Fruit fly (Drosophila melanogaster) whole organism: Measurements from ENCODE around the gene CG32568.

ENCODE experiments used
- CG8478 ChIP-seq: fragments of >200 bp; optimal IDR thresholded peaks from 2 replicates; lab custom pipeline; 2018; ENCODE audit warnings: inconsistent platforms
- Dll ChIP-seq: fragments of >200 bp; optimal IDR thresholded peaks from 2 replicates; lab custom pipeline; 2017
- EcR ChIP-seq, 2 experiments: fragments of >200 bp; optimal IDR thresholded peaks; 2 replicates each; lab custom pipeline; 2017; ENCODE audit warnings: missing biosample characterization in 2 of 2, missing genetic modification characterization in 2 of 2, missing genetic modification reagents in 2 of 2
- pan ChIP-seq: fragments of >200 bp; optimal IDR thresholded peaks from 2 replicates; lab custom pipeline; 2017
- psq ChIP-seq: fragments of >200 bp; optimal IDR thresholded peaks from 2 replicates; lab custom pipeline; 2017
- usp ChIP-seq: fragments of >200 bp; optimal IDR thresholded peaks from 2 replicates; lab custom pipeline; 2017; ENCODE audit warnings: missing biosample characterization, missing genetic modification characterization, mixed read lengths

CG32568 gene

DNA sequence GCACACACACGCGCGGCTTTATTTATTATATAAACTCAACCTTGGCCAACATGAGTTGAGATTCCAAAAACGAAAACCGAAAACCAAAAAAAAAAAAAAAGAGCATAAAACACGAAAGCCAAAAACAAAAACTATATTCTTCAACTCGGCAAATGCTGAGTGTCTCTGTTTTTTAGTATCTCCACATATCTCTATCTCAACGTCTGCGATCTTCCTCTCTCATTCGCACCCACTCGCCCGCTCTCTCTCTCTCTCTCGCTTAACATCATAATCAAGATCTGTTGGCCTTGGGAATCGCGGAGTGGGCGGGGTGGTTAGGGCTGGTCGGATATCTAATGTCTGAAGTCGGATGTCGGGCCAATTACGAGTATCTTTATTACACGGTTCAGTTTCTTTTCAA, 39.5 kb downstream of the CG32568 start:
- TF ChIP-seq EcR (GFP tag; optimal IDR thresholded peaks at IDR 0.05; lab: Kevin White, UChicago), result no peak
- no peak for TF ChIP-seq Dll (lab: Kevin White, UChicago)
- TF ChIP-seq usp (GFP tag; lab: Kevin White, UChicago), result no peak
- TF ChIP-seq CG8478, result no peak
- no peak for TF ChIP-seq psq (lab: Kevin White, UChicago)
- TF ChIP-seq pan, result no peak

DNA sequence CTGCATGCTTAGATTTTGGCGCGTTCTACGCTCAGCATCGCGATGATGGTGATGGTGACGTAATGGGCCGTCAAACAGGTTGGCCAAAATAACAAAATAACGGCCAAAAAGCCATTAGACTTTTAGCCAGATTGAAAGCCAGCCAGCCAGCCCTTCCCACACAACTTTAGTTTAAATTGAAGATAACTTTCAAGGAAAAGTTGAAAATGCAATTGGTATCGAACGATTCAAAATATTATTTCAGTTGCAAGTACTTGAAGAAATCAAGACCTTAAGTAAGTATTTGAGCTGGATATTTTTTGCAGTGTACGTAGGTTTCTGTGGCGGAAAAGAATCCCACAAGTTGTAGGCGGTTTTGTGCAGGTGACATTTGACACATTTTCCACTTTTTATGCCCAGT, 40.3 kb downstream of the CG32568 start:
- TF ChIP-seq psq (lab: Kevin White, UChicago), result no peak
- TF ChIP-seq Dll (lab: Kevin White, UChicago), result no peak
- no peak for TF ChIP-seq EcR (GFP tag; optimal IDR thresholded peaks at IDR 0.05; lab: Kevin White, UChicago)
- TF ChIP-seq CG8478, result no peak
- no peak for TF ChIP-seq pan
- TF ChIP-seq usp (GFP tag; lab: Kevin White, UChicago), result no peak

DNA sequence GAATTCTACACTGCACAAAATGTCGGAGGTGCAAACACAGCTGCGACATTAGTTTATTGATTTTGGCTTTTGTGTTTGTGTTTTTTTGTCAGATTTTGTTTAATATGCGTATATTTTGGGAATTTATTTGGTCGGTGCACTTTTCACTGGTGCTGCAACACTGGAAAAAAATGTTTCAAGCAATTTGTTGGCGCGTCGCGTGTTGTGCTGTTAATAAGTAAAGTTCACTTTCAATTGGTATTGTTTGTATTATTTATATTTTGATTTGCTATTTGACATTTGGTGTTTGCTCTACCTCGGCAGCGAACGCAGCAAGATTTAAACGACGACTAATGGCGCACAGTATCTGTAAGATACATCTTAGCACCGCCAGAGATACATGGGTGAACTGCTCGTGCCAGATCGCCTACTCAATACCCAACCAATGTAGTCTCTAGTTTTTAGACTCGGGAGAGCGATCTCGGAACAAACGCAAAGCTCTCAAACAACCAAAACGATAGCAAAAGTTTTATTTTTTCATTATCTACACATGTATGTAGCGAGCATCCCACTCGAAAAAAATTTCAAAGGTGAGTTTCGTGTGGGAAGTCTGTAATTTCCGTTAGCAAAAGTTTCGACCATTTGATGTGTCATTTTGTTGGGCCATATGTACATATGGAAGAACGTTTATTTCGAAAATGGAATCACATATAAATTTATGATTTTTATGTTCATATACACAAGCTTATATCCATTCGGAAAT, 41.6 kb downstream of the CG32568 start:
- TF ChIP-seq psq (lab: Kevin White, UChicago), result no peak
- TF ChIP-seq Dll (lab: Kevin White, UChicago), result no peak
- TF ChIP-seq CG8478, result no peak
- no peak for TF ChIP-seq usp (GFP tag; lab: Kevin White, UChicago)
- no peak for TF ChIP-seq EcR (GFP tag; optimal IDR thresholded peaks at IDR 0.05; lab: Kevin White, UChicago)
- TF ChIP-seq pan, result no peak

DNA sequence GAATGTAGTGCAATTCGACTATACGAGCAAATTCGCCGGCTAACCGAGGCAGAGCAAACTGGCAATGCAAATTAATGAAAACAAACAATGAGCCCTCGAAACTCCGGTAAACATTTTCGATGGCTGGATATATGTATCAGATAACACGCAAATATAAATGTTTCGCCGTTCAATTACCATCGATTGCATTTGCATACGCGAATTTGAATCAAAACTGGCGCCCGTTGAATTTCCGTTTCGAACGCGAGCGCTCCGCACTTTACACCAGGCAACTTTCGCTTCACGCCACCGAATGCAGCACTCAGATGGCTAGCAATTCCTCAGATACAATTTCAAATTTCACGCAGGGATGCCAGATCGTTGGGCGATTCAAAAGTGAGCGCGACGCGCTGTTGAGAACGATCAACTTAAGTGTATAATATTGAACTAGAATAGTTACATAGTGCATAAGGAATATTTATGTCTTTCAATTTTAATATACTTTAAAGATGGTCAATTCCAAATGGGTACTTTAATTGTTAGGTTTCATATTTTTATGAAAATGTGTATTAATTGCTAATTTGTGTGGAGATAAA, 42.5 kb downstream of the CG32568 start, which contains the start of gene if:
Gene if (minus strand): TSS at position 294 of the 575 bp plus-strand sequence.
- TF ChIP-seq CG8478, result no peak
- no peak for TF ChIP-seq EcR (GFP tag; optimal IDR thresholded peaks at IDR 0.05; lab: Kevin White, UChicago)

DNA sequence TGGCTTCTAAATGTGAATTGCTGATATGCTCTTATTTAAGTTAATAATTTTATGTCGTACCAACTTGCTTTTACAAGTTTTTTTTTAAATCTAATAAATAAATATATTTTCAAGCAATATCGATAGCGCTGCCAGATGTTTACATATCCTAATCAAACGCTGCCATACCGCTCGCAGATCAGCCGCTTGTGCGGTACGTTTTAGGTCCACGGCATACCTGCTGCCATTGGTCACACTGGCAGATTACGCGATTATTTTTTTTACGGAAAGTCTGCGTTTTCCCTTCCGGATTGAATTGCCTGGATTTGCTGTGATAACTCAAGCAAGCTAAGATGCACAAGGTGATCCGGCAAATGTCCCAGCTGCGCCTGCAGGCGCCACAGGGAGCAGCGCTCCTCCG, 43.0 kb downstream of the CG32568 start, which contains the start of gene mRpL22:
Gene mRpL22 (plus strand): TSS at position 191 of the 400 bp plus-strand sequence.
- TF ChIP-seq Dll (lab: Kevin White, UChicago), result no peak
- no peak for TF ChIP-seq psq (lab: Kevin White, UChicago)
- no peak for TF ChIP-seq usp (GFP tag; lab: Kevin White, UChicago)
- TF ChIP-seq pan, result no peak
- TF ChIP-seq EcR (GFP tag; optimal IDR thresholded peaks at IDR 0.05; lab: Kevin White, UChicago), result no peak
- TF ChIP-seq CG8478, result no peak

DNA sequence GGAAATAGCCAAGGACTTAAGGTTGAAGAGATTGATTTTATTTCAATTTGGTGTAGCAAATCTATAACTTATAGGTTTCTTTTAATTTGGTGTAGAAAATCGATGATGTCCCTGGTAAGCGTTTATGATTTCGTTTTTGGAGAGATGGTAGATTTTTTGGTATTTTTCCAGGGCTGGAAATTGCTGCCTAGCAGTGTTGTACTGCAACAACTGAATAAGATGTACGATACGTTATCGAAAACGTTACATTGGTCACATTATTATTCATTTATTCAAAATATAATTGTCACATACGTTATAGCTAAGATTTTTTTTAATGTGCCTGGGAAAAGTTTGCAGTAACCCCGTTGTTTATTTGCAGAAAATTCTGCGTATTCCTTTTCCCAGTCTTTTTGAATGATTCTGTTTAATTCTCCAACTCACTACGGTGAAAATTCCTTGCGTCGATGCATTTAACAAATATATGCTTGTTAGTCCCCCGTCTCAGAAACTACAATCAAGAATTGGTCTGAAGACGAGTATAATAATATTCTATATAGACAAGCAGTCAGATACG, 46.2 kb downstream of the CG32568 start, which contains the start of the genes CG9609 and Sap30:
Gene CG9609 (minus strand): TSS at position 149 of the 556 bp plus-strand sequence.
Gene Sap30 (plus strand): TSS at position 424 of the 556 bp plus-strand sequence.
- TF ChIP-seq Dll (lab: Kevin White, UChicago) (no peak), usp (GFP tag; lab: Kevin White, UChicago) (no peak), pan (no peak), CG8478 (no peak), psq (lab: Kevin White, UChicago) (no peak), EcR (GFP tag; optimal IDR thresholded peaks at IDR 0.05; lab: Kevin White, UChicago) (no peak)

DNA sequence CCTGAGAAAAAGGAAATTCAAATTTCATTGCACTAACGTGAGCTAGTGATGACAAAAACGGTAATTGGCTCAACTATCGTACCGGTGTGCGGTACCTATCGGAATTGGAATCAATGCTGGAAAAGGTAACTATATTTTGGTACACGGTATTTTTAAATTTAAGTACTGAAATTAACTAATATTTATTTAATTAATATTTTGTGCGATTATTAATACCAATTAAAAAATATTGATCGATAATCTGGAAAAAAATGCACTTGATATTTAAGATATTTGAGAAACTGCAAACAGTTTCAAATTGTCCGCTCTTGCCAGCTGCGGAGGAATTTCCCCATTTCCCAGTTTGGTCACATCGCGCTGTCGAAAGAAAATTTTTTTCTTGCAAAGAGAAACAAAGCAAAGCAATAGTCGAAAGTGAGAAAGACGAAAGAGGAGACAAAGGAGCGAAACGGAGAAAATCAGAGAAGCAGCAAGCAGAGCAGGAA, 46.8 kb downstream of the CG32568 start:
- no peak for TF ChIP-seq Dll (lab: Kevin White, UChicago)
- TF ChIP-seq psq (lab: Kevin White, UChicago), result no peak
- TF ChIP-seq usp (GFP tag; lab: Kevin White, UChicago), result no peak
- no peak for TF ChIP-seq pan
- TF ChIP-seq CG8478, result no peak
- no peak for TF ChIP-seq EcR (GFP tag; optimal IDR thresholded peaks at IDR 0.05; lab: Kevin White, UChicago)

DNA sequence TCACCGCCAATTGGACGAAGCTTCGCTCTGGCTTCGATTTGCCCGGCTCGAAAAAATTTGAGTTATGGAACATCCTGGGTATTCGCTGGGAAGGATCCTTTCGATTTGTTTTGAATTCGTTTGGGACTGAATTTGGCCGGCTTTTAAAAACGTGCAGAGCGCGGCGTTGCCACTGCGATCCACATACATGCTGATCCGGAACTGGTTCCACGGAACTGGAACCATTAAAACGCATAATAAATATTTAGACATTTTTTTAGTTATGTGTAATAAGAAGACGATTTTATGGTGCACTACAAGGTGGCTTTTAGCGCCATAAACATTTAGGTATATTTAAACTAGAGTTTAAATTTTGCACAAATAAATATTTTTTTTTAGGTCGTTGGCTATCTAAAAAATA, 50.4 kb downstream of the CG32568 start, which contains the start of gene Rrp45:
Gene Rrp45 (minus strand): TSS at position 209 of the 400 bp plus-strand sequence.
- TF ChIP-seq psq (lab: Kevin White, UChicago) (no peak), pan (no peak), EcR (GFP tag; optimal IDR thresholded peaks at IDR 0.05; lab: Kevin White, UChicago) (no peak), CG8478 (no peak), Dll (lab: Kevin White, UChicago) (no peak), usp (GFP tag; lab: Kevin White, UChicago) (no peak)

DNA sequence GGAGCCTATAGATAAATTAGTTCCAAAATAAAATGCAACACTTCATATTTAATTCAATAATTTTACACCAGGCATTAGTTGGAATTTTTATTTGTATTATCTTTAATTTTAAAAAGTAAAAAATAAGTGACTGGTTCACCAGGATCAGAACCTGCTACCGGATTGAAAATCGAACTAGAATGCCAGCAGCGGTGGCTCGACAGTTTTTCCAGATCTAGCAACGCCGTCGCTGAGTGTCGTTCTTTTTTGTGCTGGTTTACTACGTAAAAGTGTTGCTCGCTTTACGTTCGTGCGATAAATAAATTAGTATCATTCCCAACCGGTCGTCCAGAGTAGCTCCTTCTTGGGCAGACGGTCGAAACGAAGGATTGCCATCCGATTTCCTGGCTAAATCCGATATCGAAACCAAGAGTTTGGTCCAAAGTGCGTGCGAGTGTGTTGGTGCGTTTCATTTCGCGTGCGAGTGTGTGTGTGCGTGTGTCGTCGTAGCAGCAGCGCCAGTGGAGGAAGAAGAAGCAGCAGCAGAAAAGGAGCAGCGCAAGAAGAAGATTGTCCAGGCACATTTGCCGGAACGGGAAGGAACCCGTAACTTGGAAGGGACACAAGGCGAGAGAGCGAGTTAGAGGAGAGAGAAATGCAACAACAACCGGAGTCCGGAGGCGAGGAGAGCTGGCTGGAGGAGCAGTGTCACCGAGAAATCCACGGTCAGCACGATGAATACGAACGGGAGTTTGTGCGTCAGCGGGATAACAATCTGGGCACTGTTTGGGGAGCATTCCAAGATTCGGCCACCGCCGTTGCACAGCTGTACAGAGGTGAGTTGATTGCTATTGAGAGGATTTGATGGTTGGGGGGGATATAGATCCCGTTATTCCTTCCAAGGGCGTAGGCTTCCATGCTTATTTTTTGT, 51.5 kb downstream of the CG32568 start, which contains the start of gene CG4768:
Gene CG4768 (plus strand): TSS at position 200 of the 910 bp plus-strand sequence.
- TF ChIP-seq CG8478, result no peak
- TF ChIP-seq usp (GFP tag; lab: Kevin White, UChicago), result no peak
- TF ChIP-seq psq (lab: Kevin White, UChicago), result no peak
- TF ChIP-seq EcR (GFP tag; optimal IDR thresholded peaks at IDR 0.05; lab: Kevin White, UChicago), result no peak
- TF ChIP-seq Dll (lab: Kevin White, UChicago), result no peak
- no peak for TF ChIP-seq pan
